Worm (Caenorhabditis elegans): ENCODE data around the gene str-149.

DNA sequence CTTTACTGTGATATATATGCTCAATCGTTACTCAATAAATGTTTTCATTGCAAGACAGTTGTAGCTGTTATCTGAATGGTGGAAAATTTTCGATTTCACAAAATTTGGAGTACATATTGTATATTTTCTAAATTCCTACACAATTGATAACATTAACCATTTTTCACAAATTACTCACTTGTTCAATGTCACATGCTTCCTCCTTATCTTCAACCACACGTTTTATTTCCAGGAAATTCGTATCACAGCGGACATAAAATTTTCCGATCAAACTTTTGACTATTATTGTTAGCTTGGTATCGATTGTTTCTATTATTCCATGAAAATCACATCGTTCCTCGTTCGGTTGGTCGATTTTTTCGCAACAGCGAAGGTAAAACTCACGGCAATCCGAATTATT lies 35.2 kb downstream of the str-149 start:
- TF ChIP-seq nhr-237 (tag; optimal IDR thresholded peaks at IDR 0.05) (no peak), zag-1 (tag; optimal IDR thresholded peaks at IDR 0.05) (no peak), F13H6.1 (tag; optimal IDR thresholded peaks at IDR 0.05) (no peak), nhr-11 (tag; optimal IDR thresholded peaks at IDR 0.05) (no peak), elt-3 (tag; optimal IDR thresholded peaks at IDR 0.05) (no peak), ama-1 (optimal IDR thresholded peaks at IDR 0.05) (no peak), skn-1 (tag; optimal IDR thresholded peaks at IDR 0.05) (no peak)
